Fruit fly (Drosophila melanogaster) whole organism, pupa: ENCODE measurements around the gene CG7465.

ENCODE experiments used
- CG10348 ChIP-seq: fragments of 200-800 bp; sonication (Bioruptor generic); IDR thresholded peaks from 2 replicates; pipeline ENCODE4 v1.3.6; 2022; ENCODE audit warnings: missing biosample characterization, missing genetic modification characterization
- CG12605 ChIP-seq: fragments of 200-800 bp; sonication (Bioruptor generic); IDR thresholded peaks from 2 replicates; pipeline ENCODE4 v1.3.6; 2022; ENCODE audit warnings: missing biosample characterization, missing genetic modification characterization
- CG13204 ChIP-seq: fragments of 200-800 bp; sonication (Bioruptor generic); optimal IDR thresholded peaks from 2 replicates; lab custom pipeline; 2018; ENCODE audit warnings: missing biosample characterization, mild to moderate bottlenecking, missing genetic modification characterization, moderate library complexity
- CG14655 ChIP-seq: fragments of 200-800 bp; sonication (Bioruptor generic); optimal IDR thresholded peaks from 3 replicates; lab custom pipeline; 2017; ENCODE audit warnings: mild to moderate bottlenecking, missing biosample characterization, missing genetic modification reagents, missing genetic modification characterization
- CG15710 ChIP-seq: fragments of 200-800 bp; sonication (Bioruptor generic); optimal IDR thresholded peaks from 2 replicates; lab custom pipeline; 2018; ENCODE audit warnings: missing biosample characterization, mild to moderate bottlenecking, missing genetic modification characterization, moderate library complexity
- CG17806 ChIP-seq: fragments of 200-800 bp; sonication (Bioruptor generic); optimal IDR thresholded peaks from 2 replicates; lab custom pipeline; 2018; ENCODE audit warnings: missing biosample characterization, mild to moderate bottlenecking, missing genetic modification characterization, moderate library complexity
- CG32121 ChIP-seq: fragments of 200-800 bp; sonication (Bioruptor generic); IDR thresholded peaks from 2 replicates; pipeline ENCODE4 v1.3.6; 2022; ENCODE audit warnings: missing biosample characterization, missing genetic modification characterization
- CG34367 ChIP-seq: fragments of 200-800 bp; sonication (Bioruptor generic); optimal IDR thresholded peaks from 2 replicates; lab custom pipeline; 2018; ENCODE audit warnings: missing biosample characterization, mild to moderate bottlenecking, missing genetic modification characterization
- CG4496 ChIP-seq: fragments of 200-800 bp; sonication (Bioruptor generic); IDR thresholded peaks from 3 replicates; pipeline ENCODE4 v1.3.6; 2022; ENCODE audit warnings: missing biosample characterization, missing genetic modification characterization
- CG8159 ChIP-seq: fragments of 200-800 bp; sonication (Bioruptor generic); optimal IDR thresholded peaks from 3 replicates; lab custom pipeline; 2018; ENCODE audit warnings: missing biosample characterization, mild to moderate bottlenecking, missing genetic modification characterization, moderate library complexity
- CG8301 ChIP-seq: fragments of 200-800 bp; sonication (Bioruptor generic); optimal IDR thresholded peaks from 2 replicates; lab custom pipeline; 2018; ENCODE audit warnings: missing biosample characterization, mild to moderate bottlenecking, missing genetic modification characterization
- CG9948 ChIP-seq: fragments of 200-800 bp; sonication (Bioruptor generic); optimal IDR thresholded peaks from 2 replicates; lab custom pipeline; 2018; ENCODE audit warnings: missing biosample characterization, mild to moderate bottlenecking, missing genetic modification characterization, moderate library complexity
- D1 ChIP-seq: fragments of 200-800 bp; sonication (Bioruptor generic); optimal IDR thresholded peaks from 2 replicates; lab custom pipeline; 2018; ENCODE audit warnings: missing biosample characterization, mild to moderate bottlenecking, missing genetic modification characterization, moderate library complexity
- EcR ChIP-seq: fragments of 200-800 bp; sonication (Bioruptor generic); optimal IDR thresholded peaks from 3 replicates; lab custom pipeline; 2019; ENCODE audit warnings: missing biosample characterization, missing genetic modification characterization, mild to moderate bottlenecking, moderate library complexity, missing genetic modification reagents
- Ets98B ChIP-seq: fragments of 200-800 bp; sonication (Bioruptor generic); IDR thresholded peaks from 2 replicates; pipeline ENCODE4 v1.3.6; 2022; ENCODE audit warnings: missing biosample characterization, missing genetic modification characterization
- Pif1A ChIP-seq: fragments of 200-800 bp; sonication (Bioruptor generic); optimal IDR thresholded peaks from 3 replicates; lab custom pipeline; 2016; ENCODE audit warnings: missing biosample characterization, missing genetic modification characterization
- Pif1B ChIP-seq: fragments of 200-800 bp; sonication (Bioruptor generic); optimal IDR thresholded peaks from 3 replicates; lab custom pipeline; 2016; ENCODE audit warnings: missing biosample characterization, missing genetic modification characterization
- Snoo ChIP-seq: fragments of 200-800 bp; sonication (Bioruptor generic); optimal IDR thresholded peaks from 3 replicates; lab custom pipeline; 2017; ENCODE audit warnings: missing biosample characterization, mild to moderate bottlenecking, missing genetic modification characterization, inconsistent platforms
- fd96Ca ChIP-seq: fragments of 200-800 bp; sonication (Bioruptor generic); IDR thresholded peaks from 3 replicates; pipeline ENCODE4 v1.3.6; 2022; ENCODE audit warnings: missing biosample characterization, missing genetic modification characterization
- gl ChIP-seq: fragments of 200-800 bp; sonication (Bioruptor generic); optimal IDR thresholded peaks from 2 replicates; lab custom pipeline; 2018; ENCODE audit warnings: missing biosample characterization, mild to moderate bottlenecking, missing genetic modification characterization
- rn ChIP-seq: fragments of 200-800 bp; sonication (Bioruptor generic); IDR thresholded peaks from 2 replicates; pipeline ENCODE4 v1.3.6; 2022; ENCODE audit warnings: missing biosample characterization, missing genetic modification characterization

Gene CG7465

DNA sequence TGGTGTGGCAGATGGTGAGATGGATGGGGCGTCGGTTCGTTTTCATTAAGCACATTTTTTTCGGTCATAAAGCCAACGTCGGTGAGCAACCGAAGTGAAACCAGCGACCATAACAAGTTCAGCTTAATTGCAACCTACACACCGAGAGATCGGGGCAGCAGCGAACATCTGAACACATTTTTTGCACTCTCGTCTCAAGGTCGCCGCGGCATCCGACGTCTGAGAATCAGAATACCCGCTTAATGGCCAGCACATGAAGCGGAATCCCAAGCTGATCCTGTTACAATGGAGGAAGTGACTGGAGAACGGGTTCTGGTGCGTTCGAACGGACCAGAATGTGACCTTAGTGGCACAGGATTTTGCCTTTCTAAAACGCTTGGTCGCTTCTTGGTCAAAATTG lies 13.5 kb downstream of the CG7465 start:
- TF ChIP-seq EcR (peak; percentile 88), CG13204 (GFP tag; lab: Kevin White, UChicago) (peak; percentile 44), CG17806 (tag; lab: Kevin White, UChicago) (no peak), CG14655 (GFP tag; lab: Kevin White, UChicago) (no peak)

DNA sequence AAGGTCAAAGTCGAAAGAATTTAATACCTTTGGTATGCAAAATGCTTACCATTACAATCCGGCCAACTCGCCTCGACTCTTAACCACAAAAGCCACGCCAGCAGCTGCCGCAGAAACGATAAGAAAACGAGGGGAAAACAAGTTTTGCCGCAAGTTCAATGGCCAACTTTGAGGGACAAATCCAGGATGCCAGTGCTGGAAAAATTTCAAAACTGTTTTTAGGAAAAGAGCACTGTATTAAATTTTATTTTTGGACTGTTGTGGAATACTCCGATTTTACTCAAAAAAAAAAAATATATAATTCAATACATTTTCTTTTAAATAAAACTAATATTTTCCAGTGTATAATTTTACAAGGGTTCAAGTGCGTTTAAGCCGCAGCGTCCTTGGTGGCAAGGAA lies 14.5 kb downstream of the CG7465 start:
- TF ChIP-seq CG15710 (tag; lab: Kevin White, UChicago) (peak; percentile 93), CG32121 (GFP tag; lab: Robert Waterston, UW) (no peak), Snoo (tag; lab: Kevin White, UChicago) (peak; percentile 73), CG13204 (GFP tag; lab: Kevin White, UChicago) (peak; percentile 72), CG8159 (tag; lab: Kevin White, UChicago) (peak; percentile 88), CG14655 (GFP tag; lab: Kevin White, UChicago) (peak; percentile 45), CG17806 (tag; lab: Kevin White, UChicago) (peak; percentile 87), CG4496 (GFP tag; lab: Robert Waterston, UW) (peak; percentile 51; the same call in 1 of the 3 replicates), CG9948 (tag; lab: Kevin White, UChicago) (peak; percentile 87), D1 (peak; percentile 86), CG34367 (tag; lab: Kevin White, UChicago) (peak; percentile 86), gl (tag; lab: Kevin White, UChicago) (peak; percentile 45), Pif1B (GFP tag; lab: Kevin White, UChicago) (peak; percentile 88), rn (GFP tag; lab: Robert Waterston, UW) (no peak), EcR (peak; percentile 100), CG10348 (GFP tag; lab: Robert Waterston, UW) (no peak), CG8301 (tag; lab: Kevin White, UChicago) (peak; percentile 0), CG12605 (GFP tag; lab: Robert Waterston, UW) (peak; percentile 31; the same call in 1 of the 2 replicates), fd96Ca (GFP tag; lab: Robert Waterston, UW) (no peak), Pif1A (GFP tag; lab: Kevin White, UChicago) (peak; percentile 82), Ets98B (GFP tag; lab: Robert Waterston, UW) (no peak)
- TF ChIP-seq, all 21 proteins: peak for 16

DNA sequence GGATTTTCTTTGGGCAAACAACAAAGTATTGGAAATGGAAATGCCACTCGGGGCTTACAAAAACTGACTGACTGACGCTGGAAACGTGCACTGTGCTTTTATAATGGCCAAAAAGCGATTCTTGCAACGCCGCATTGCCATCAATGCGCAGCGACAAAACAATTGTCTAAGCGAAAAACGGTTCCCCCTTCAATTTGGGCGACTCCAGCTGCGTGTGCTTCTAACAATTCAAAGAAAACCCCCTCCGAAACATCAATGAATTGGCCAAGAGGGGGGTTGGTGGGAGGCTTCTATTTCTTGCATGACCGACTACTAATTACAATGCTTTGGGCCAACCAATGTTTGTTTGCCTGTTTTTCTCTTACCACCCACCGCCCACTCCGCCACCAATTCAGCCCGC lies 17.6 kb downstream of the CG7465 start, which contains the start of gene CG13721:
Gene CG13721 (minus strand): TSS at position 101 of the 400 bp plus-strand sequence.
- no peak for TF ChIP-seq Snoo (tag; lab: Kevin White, UChicago)
- TF ChIP-seq Ets98B (GFP tag; lab: Robert Waterston, UW), result no peak
- no peak for TF ChIP-seq CG8301 (tag; lab: Kevin White, UChicago)

DNA sequence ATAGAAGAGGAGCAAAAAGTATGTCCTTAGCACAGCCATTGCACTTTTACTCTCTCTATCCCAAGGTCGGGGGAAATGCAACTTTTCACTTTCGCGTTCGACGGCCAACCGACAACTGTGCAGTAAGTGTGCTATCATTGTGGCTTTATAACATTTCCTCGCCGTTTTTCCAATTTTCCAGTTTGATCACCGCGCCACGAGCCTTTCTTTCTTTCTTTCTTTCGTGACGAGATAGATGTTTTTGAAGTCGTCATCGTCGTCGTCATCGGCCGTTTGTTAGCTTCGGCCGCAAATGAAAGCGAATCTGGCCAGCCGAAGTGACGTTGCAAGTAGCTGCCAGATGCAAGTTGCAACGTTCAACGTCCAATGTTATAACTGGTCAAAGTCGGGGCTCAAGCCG lies 20.3 kb downstream of the CG7465 start, which contains the start of gene CG13720:
Gene CG13720 (minus strand): TSS at position 101 of the 400 bp plus-strand sequence.
- no peak for TF ChIP-seq EcR
- TF ChIP-seq CG14655 (GFP tag; lab: Kevin White, UChicago), result peak; percentile 25

DNA sequence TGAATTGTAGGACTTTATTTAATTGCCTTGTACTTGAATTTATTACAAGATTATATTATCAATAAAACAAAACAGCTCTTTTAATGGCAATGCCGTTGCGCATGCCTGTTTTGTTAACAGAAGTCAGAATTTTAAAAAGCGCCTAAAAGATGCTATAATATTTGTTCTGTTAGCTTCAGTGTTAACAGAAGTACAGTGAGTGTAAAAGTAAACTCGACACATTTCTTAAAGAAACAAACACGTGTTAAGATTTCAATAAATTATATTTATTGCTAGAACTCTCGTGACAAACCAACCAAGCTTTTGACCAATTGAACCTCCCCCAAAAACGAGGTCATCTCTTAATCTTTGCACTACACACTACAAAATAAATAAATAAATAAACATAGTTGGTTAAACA lies 21.3 kb downstream of the CG7465 start:
- TF ChIP-seq CG13204 (GFP tag; lab: Kevin White, UChicago) (no peak), CG8301 (tag; lab: Kevin White, UChicago) (no peak), Pif1B (GFP tag; lab: Kevin White, UChicago) (no peak), Ets98B (GFP tag; lab: Robert Waterston, UW) (no peak), CG10348 (GFP tag; lab: Robert Waterston, UW) (no peak)

DNA sequence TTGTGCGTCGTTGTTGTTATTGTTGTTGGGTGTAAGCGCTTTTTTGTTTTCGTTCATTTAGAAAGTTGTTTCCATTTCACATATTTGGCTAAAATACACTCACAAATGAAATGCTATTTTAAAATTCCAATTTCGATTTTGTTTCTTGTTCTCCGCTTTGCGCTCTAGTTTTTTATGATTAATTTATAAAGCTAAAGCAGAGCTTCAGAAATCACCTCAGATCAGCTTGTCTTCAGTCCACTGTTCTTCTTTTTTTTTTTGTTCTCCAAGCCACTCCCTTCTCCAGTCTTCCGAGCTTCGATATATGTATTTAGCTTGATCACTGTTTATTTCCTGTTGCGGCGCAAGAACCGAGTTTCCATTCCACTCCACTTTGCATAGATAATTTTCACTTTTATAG lies 27.8 kb downstream of the CG7465 start:
- no peak for TF ChIP-seq CG15710 (tag; lab: Kevin White, UChicago)
- TF ChIP-seq CG32121 (GFP tag; lab: Robert Waterston, UW), result no peak
- TF ChIP-seq CG9948 (tag; lab: Kevin White, UChicago), result no peak

DNA sequence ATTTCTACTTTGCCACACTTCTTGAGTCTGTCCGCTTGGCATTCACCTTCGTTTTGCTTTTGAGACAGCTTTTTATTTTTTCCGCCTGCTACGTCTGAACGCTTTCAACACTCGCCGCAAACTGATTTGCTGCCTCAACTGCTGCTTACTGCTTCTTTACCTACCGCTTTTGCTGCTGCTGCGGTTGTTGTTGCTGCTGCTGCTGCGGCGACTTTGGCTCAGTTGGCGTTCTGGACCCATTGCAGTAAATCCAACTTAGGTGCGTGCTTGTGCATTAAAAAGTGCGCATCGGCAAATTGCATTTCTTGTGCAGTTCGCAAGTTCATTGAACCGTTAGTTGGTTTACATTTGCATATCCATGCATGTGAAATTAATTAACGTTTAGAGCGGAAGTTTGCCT lies 28.2 kb downstream of the CG7465 start, which contains the start of gene NT1:
Gene NT1 (minus strand): TSS at position 127 of the 400 bp plus-strand sequence.
- TF ChIP-seq EcR (peak; percentile 69), D1 (no peak), CG13204 (GFP tag; lab: Kevin White, UChicago) (peak; percentile 60)
- TF ChIP-seq, all 21 proteins: peak for 2

DNA sequence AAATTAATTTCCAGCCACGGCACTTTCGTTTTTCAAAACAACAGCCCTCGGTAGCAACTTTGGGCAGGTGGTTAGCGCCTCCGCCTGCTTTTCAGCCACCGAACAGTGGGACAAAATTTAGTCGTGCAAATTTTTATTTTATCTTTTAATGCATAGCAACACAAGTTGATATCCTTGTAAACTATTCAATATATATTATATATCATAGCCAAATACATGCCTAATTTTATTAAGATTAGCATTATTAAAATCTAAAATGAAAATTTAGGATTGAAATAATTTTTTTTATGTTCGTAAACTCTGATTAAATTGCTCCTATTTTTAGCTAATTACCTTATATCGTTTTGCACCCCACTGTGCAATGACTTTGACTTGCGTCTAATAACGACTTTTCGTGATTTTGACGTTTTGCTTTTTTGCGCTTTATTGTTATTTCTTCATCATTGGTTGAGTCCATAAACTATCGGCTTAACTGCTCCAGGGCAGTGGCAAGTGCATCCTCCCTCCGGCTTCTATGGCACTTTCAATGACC lies 28.9 kb downstream of the CG7465 start:
- TF ChIP-seq Ets98B (GFP tag; lab: Robert Waterston, UW), result no peak
- TF ChIP-seq Pif1B (GFP tag; lab: Kevin White, UChicago), result peak; percentile 10
- peak; percentile 3 for TF ChIP-seq Pif1A (GFP tag; lab: Kevin White, UChicago)
- TF ChIP-seq CG9948 (tag; lab: Kevin White, UChicago), result peak; percentile 1
